Worm (Caenorhabditis elegans) whole organism, L2 larva: ENCODE measurements around the gene fil-2.

Source experiments
- F13H6.1 ChIP-seq: sonication (generic microtip); optimal IDR thresholded peaks from 2 replicates; lab custom pipeline; 2016; ENCODE audit warnings: missing genetic modification characterization, missing compliant biosample characterization
- R02D3.7 ChIP-seq: fragments of 150-350 bp; optimal IDR thresholded peaks from 2 replicates; lab custom pipeline; 2014; ENCODE audit warnings: missing biosample characterization, missing genetic modification characterization
- ZK546.5 ChIP-seq: sonication (generic microtip); optimal IDR thresholded peaks from 2 replicates; lab custom pipeline; 2017; ENCODE audit warnings: missing biosample characterization, missing genetic modification characterization
- alr-1 ChIP-seq: fragments of 150-350 bp; optimal IDR thresholded peaks from 2 replicates; lab custom pipeline; 2014; ENCODE audit warnings: missing biosample characterization, missing genetic modification characterization
- aly-2 ChIP-seq: fragments of 150-350 bp; optimal IDR thresholded peaks from 2 replicates; lab custom pipeline; 2014; ENCODE audit warnings: missing biosample characterization, missing genetic modification characterization
- ama-1 ChIP-seq: fragments of 150-350 bp; optimal IDR thresholded peaks from 2 replicates; lab custom pipeline; 2018; ENCODE audit warnings: inconsistent platforms
- blmp-1 ChIP-seq: sonication (generic microtip); optimal IDR thresholded peaks from 2 replicates; lab custom pipeline; 2017; ENCODE audit warnings: missing genetic modification characterization, mild to moderate bottlenecking, missing compliant biosample characterization, antibody characterized with exemption, moderate library complexity; ENCODE audit not compliant: insufficient read depth
- ceh-82 ChIP-seq: fragments of 150-350 bp; optimal IDR thresholded peaks from 2 replicates; lab custom pipeline; 2014; ENCODE audit warnings: missing biosample characterization, missing genetic modification characterization
- crh-2 ChIP-seq: sonication (generic microtip); optimal IDR thresholded peaks from 2 replicates; lab custom pipeline; 2017; ENCODE audit warnings: missing biosample characterization, missing genetic modification characterization
- dmd-4 ChIP-seq: sonication (generic microtip); optimal IDR thresholded peaks from 2 replicates; lab custom pipeline; 2017; ENCODE audit warnings: missing biosample characterization, missing genetic modification characterization
- egl-27 ChIP-seq: sonication (generic microtip); optimal IDR thresholded peaks from 3 replicates; lab custom pipeline; 2017; ENCODE audit warnings: missing biosample characterization, missing genetic modification reagents, missing genetic modification characterization
- elt-1 ChIP-seq: fragments of 150-350 bp; optimal IDR thresholded peaks from 2 replicates; lab custom pipeline; 2014; ENCODE audit warnings: missing biosample characterization, missing genetic modification characterization
- fos-1 ChIP-seq: fragments of 150-350 bp; optimal IDR thresholded peaks from 2 replicates; lab custom pipeline; 2014; ENCODE audit warnings: missing biosample characterization, missing genetic modification characterization
- gmeb-1 ChIP-seq: fragments of 150-350 bp; optimal IDR thresholded peaks from 2 replicates; lab custom pipeline; 2014; ENCODE audit warnings: missing biosample characterization, missing genetic modification characterization
- lin-39 ChIP-seq: fragments of 150-350 bp; optimal IDR thresholded peaks from 2 replicates; lab custom pipeline; 2014; ENCODE audit warnings: missing biosample characterization, missing genetic modification reagents, missing genetic modification characterization
- lsy-2 ChIP-seq, 2 experiments: fragments of 150-350 bp in 1 of 2; sonication (generic microtip) in 1 of 2; optimal IDR thresholded peaks; 2 replicates each; lab custom pipeline; 2014 to 2017; ENCODE audit warnings: missing biosample characterization in 2 of 2, missing genetic modification characterization in 2 of 2
- mdl-1 ChIP-seq, 2 experiments: fragments of 150-350 bp in 1 of 2; sonication (generic microtip) in 1 of 2; optimal IDR thresholded peaks; 2 replicates each; lab custom pipeline; 2017; ENCODE audit warnings: missing biosample characterization in 2 of 2, missing genetic modification characterization in 2 of 2
- nhr-10 ChIP-seq: sonication (generic microtip); optimal IDR thresholded peaks from 2 replicates; lab custom pipeline; 2017; ENCODE audit warnings: missing biosample characterization, missing genetic modification characterization
- nhr-11 ChIP-seq: fragments of 150-350 bp; optimal IDR thresholded peaks from 2 replicates; lab custom pipeline; 2014; ENCODE audit warnings: missing biosample characterization, missing genetic modification characterization
- nhr-129 ChIP-seq: fragments of 150-350 bp; optimal IDR thresholded peaks from 2 replicates; lab custom pipeline; 2014; ENCODE audit warnings: missing biosample characterization, missing genetic modification characterization
- nhr-21 ChIP-seq: fragments of 150-350 bp; optimal IDR thresholded peaks from 2 replicates; lab custom pipeline; 2014; ENCODE audit warnings: missing biosample characterization, missing genetic modification characterization
- nhr-23 ChIP-seq: fragments of 150-350 bp; optimal IDR thresholded peaks from 2 replicates; lab custom pipeline; 2014; ENCODE audit warnings: missing biosample characterization, missing genetic modification reagents, missing genetic modification characterization
- nhr-25 ChIP-seq: fragments of 150-350 bp; sonication (generic microtip); optimal IDR thresholded peaks from 3 replicates; lab custom pipeline; 2014; ENCODE audit warnings: missing biosample characterization, missing genetic modification characterization
- nhr-6 ChIP-seq: fragments of 150-350 bp; optimal IDR thresholded peaks from 2 replicates; lab custom pipeline; 2014; ENCODE audit warnings: missing biosample characterization, missing genetic modification characterization
- nhr-77 ChIP-seq: fragments of 150-350 bp; optimal IDR thresholded peaks from 2 replicates; lab custom pipeline; 2014; ENCODE audit warnings: missing biosample characterization, missing genetic modification characterization
- peb-1 ChIP-seq: fragments of 150-350 bp; optimal IDR thresholded peaks from 2 replicates; lab custom pipeline; 2014; ENCODE audit warnings: missing biosample characterization, missing genetic modification characterization
- sem-4 ChIP-seq: fragments of 150-350 bp; optimal IDR thresholded peaks from 2 replicates; lab custom pipeline; 2014; ENCODE audit warnings: missing biosample characterization, missing genetic modification reagents, missing genetic modification characterization
- skn-1 ChIP-seq: sonication (generic microtip); optimal IDR thresholded peaks from 2 replicates; lab custom pipeline; 2017; ENCODE audit warnings: missing biosample characterization, missing genetic modification characterization
- sma-3 ChIP-seq: sonication (generic microtip); optimal IDR thresholded peaks from 2 replicates; lab custom pipeline; 2016; ENCODE audit warnings: missing genetic modification reagents, missing genetic modification characterization, missing compliant biosample characterization
- sma-9 ChIP-seq, 2 experiments: fragments of 150-350 bp in 1 of 2; sonication (generic microtip) in 1 of 2; optimal IDR thresholded peaks; 2 replicates each; lab custom pipeline; 2014 to 2016; ENCODE audit warnings: missing genetic modification characterization in 2 of 2, mild to moderate bottlenecking in 1 of 2, missing biosample characterization in 1 of 2, missing compliant biosample characterization in 1 of 2, missing genetic modification reagents in 1 of 2, moderate library complexity in 1 of 2
- unc-55 ChIP-seq: fragments of 150-350 bp; sonication (generic microtip); optimal IDR thresholded peaks from 3 replicates; lab custom pipeline; 2014; ENCODE audit warnings: missing biosample characterization, missing genetic modification reagents, missing genetic modification characterization
- ztf-11 ChIP-seq: sonication (generic microtip); optimal IDR thresholded peaks from 2 replicates; lab custom pipeline; 2017; ENCODE audit warnings: missing biosample characterization, missing genetic modification characterization

fil-2 gene

DNA sequence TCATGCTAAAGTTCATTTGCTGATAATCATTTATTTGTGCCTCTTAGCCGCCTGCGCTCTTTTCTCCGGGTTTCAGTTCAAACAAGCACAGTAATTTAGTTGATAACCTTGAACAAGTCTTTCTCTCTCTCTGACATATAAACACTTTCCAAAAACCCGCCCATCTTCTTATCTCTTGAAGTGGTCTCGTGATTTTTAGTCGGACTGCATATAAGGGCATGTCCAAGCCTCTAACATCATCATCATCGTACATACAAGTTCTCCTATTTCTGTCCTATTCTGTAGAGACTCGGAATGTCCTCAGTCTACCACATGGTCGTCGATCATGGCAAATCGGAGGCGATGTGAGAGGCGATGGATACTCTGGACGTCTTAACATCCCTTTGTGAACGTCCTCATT, 2.6 kb upstream of the fil-2 start, which contains the start of gene F31F7.1:
F31F7.1 (plus strand) TSS at position 235 of the 400 bp plus-strand sequence.
- peak; percentile 73 for TF ChIP-seq crh-2
- peak; percentile 62 for TF ChIP-seq ama-1 (lab: Kevin White, UChicago)
- TF ChIP-seq nhr-21 (tag; lab: Kevin White, UChicago): peak; percentile 85
- TF ChIP-seq nhr-77 (tag; lab: Kevin White, UChicago): peak; percentile 22
- TF ChIP-seq R02D3.7 (tag; lab: Kevin White, UChicago): no peak
- TF ChIP-seq peb-1 (tag; lab: Kevin White, UChicago): no peak
- TF ChIP-seq gmeb-1 (tag; lab: Kevin White, UChicago): peak; percentile 70
- TF ChIP-seq unc-55 (GFP tag; lab: Kevin White, UChicago): no peak
- TF ChIP-seq sma-9 (GFP tag; optimal IDR thresholded peaks at IDR 0.05; lab: Kevin White, UChicago): peak; percentile 94
- TF ChIP-seq sma-9 (tag; optimal IDR thresholded peaks at IDR 0.05; lab: Kevin White, UChicago): no peak
- TF ChIP-seq dmd-4: no peak
- TF ChIP-seq skn-1 (tag; lab: Kevin White, UChicago): peak; percentile 12
- TF ChIP-seq mdl-1 (tag; optimal IDR thresholded peaks at IDR 0.05; lab: Kevin White, UChicago): peak in 1 of 2 experiments; percentile 67
- peak; percentile 26 for TF ChIP-seq nhr-6 (tag; lab: Kevin White, UChicago)
- TF ChIP-seq nhr-129 (tag; lab: Kevin White, UChicago): peak; percentile 52
- TF ChIP-seq alr-1 (tag; lab: Kevin White, UChicago): no peak
- TF ChIP-seq nhr-25 (tag; lab: Kevin White, UChicago): peak; percentile 68
- TF ChIP-seq blmp-1: peak; percentile 67
- TF ChIP-seq lsy-2 (tag; optimal IDR thresholded peaks at IDR 0.05; lab: Kevin White, UChicago): peak in 1 of 2 experiments; percentile 50
- TF ChIP-seq sem-4: no peak
- TF ChIP-seq F13H6.1: peak; percentile 72
- TF ChIP-seq egl-27 (tag; lab: Kevin White, UChicago): peak; percentile 0
- TF ChIP-seq sma-3 (GFP tag; lab: Kevin White, UChicago): peak; percentile 84
- peak; percentile 78 for TF ChIP-seq fos-1 (tag; lab: Kevin White, UChicago)

DNA sequence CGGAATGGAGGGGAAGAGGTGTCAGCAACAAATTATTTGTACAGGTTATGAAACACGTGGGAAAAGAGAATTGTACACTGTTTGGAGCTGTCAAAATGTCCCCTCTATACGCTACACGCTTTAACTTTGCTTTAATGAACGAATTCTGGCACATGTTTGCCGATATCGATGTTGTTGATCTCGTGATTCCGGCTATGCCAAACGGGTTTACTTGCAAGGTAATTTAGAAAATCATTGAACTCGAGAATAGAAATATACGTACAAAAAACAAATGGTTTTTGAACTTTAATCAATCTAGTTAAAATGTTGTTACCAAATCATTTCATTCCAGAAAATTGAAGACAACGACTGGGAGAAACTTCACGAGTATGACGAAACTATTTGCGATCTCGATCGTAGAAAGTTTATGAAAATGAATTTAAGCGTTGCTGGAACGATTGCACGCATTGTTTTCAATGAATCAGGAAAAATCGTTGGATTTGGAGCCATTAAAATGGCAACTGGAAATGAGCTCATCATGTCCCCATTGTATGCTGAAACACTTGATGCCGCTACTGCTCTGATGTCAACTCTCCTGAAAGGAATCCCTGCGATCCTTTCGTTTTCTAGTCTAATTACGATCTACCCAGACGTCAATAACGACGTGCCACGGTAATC, 1.5 kb upstream of the fil-2 start:
- TF ChIP-seq mdl-1 (tag; optimal IDR thresholded peaks at IDR 0.05; lab: Kevin White, UChicago) (no peak), ama-1 (lab: Kevin White, UChicago) (peak; percentile 30), elt-1 (no peak), nhr-11 (tag; lab: Kevin White, UChicago) (no peak), peb-1 (tag; lab: Kevin White, UChicago) (no peak), ceh-82 (no peak), egl-27 (tag; lab: Kevin White, UChicago) (no peak), sem-4 (no peak), crh-2 (no peak), F13H6.1 (no peak), ztf-11 (tag; lab: Kevin White, UChicago) (no peak), nhr-77 (tag; lab: Kevin White, UChicago) (no peak), sma-9 (GFP tag; optimal IDR thresholded peaks at IDR 0.05; lab: Kevin White, UChicago) (peak; percentile 17), sma-9 (tag; optimal IDR thresholded peaks at IDR 0.05; lab: Kevin White, UChicago) (no peak), nhr-21 (tag; lab: Kevin White, UChicago) (peak; percentile 37), lin-39 (tag; lab: Kevin White, UChicago) (no peak)

DNA sequence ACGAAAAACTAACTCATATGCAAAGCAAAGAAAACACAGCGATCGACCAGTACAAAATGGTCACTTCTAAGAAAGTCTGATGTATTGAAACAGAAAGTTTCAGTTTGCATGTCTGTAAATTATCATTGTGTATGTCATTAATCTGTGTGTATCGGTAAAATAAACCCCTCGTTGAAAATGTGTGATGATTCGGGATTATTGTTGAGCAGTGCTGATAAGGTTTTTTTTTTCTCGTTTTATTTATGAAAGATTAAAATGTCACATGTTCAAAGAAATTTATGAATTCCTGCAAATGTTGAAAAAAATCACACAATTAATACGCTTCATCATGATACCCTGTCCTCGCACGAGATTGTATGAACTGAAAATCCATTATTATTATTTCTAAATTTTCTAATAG, 1.2 kb downstream of the fil-2 start:
- no peak for TF ChIP-seq nhr-77 (tag; lab: Kevin White, UChicago)
- TF ChIP-seq sma-9 (GFP tag; optimal IDR thresholded peaks at IDR 0.05; lab: Kevin White, UChicago): peak; percentile 27
- TF ChIP-seq sma-9 (tag; optimal IDR thresholded peaks at IDR 0.05; lab: Kevin White, UChicago): no peak

DNA sequence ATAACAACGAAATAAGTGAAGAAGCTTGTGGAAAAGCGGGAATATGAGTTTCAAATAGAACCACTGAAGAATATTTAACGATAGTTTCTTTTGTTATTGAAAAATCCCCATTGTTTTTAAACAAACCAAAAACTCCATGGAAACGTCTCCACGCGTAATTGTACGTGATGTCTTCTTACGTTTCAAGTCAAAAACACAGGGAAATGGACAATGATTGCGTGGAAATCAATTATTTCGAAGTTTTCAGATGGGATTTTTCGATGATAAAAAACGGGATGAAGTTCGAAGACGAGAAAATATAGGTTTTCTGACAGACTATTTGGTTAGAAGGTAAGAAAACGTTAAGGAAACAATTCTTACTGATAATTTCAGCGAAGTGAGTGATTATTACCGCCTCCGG, 2.3 kb downstream of the fil-2 start, which contains the start of the genes K12B6.4 and spe-49:
K12B6.4 (minus strand) TSS at position 101 of the 400 bp plus-strand sequence.
spe-49 (plus strand) TSS at position 185 of the 400 bp plus-strand sequence.
- TF ChIP-seq peb-1 (tag; lab: Kevin White, UChicago) (no peak), ZK546.5 (tag; lab: Kevin White, UChicago) (no peak), alr-1 (tag; lab: Kevin White, UChicago) (no peak), unc-55 (GFP tag; lab: Kevin White, UChicago) (no peak), nhr-23 (tag; lab: Kevin White, UChicago) (no peak), sma-3 (GFP tag; lab: Kevin White, UChicago) (no peak), ama-1 (lab: Kevin White, UChicago) (no peak), blmp-1 (no peak), ceh-82 (no peak), mdl-1 (tag; optimal IDR thresholded peaks at IDR 0.05; lab: Kevin White, UChicago) (no peak), aly-2 (tag; lab: Kevin White, UChicago) (no peak), sem-4 (no peak), nhr-10 (no peak), dmd-4 (no peak), gmeb-1 (tag; lab: Kevin White, UChicago) (no peak), sma-9 (GFP tag; optimal IDR thresholded peaks at IDR 0.05; lab: Kevin White, UChicago) (no peak), sma-9 (tag; optimal IDR thresholded peaks at IDR 0.05; lab: Kevin White, UChicago) (no peak)
- TF ChIP-seq, all 48 proteins: peak for 0
